Fruit fly (Drosophila melanogaster) Kc167 (cell line): ENCODE measurements around the gene CG13692.

Experiments used
- Sin3A ChIP-seq: fragments of >200 bp; optimal IDR thresholded peaks from 2 replicates; lab custom pipeline; 2018; ENCODE audit warnings: missing external identifiers
- psq ChIP-seq: fragments of >200 bp; optimal IDR thresholded peaks from 2 replicates; lab custom pipeline; 2017; ENCODE audit warnings: missing external identifiers
- ttk ChIP-seq: sonication (Bioruptor generic); optimal IDR thresholded peaks from 2 replicates; lab custom pipeline; 2017; ENCODE audit warnings: missing external identifiers

DNA sequence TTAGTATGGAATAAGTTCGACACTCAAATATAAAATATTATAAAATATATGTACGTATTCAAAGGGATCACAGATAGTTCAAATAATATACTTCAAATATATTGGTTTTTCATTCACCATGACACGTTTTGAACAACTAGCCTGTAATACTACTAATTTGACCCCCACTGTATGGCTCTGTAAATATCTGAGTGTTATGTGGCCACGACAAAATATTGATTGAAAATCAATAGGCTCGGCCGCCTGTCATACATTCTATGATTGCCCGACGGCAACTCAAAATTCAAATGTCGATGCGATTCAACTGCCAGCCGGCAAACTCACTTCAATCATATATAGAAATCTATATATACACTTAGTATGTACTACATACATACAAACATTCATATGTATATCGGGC is 48.3 kb downstream of the CG13692 start:
- TF ChIP-seq Sin3A (lab: Kevin White, UChicago) (no peak), ttk (lab: Kevin White, UChicago) (no peak), psq (lab: Kevin White, UChicago) (no peak)
